Fruit fly (Drosophila melanogaster) whole organism, embryonic: ENCODE results near the gene Nepl21.
A peak's percentile ranks its signal among the peaks of the same experiment; 100 is the strongest.

Source experiments
- Atf-2 ChIP-seq: fragments of 200-800 bp; sonication (Bioruptor generic); optimal IDR thresholded peaks from 2 replicates; lab custom pipeline; 2016; ENCODE audit warnings: missing biosample characterization, missing genetic modification characterization
- Awh ChIP-seq: fragments of 200-800 bp; sonication (Bioruptor generic); IDR thresholded peaks from 2 replicates; pipeline ENCODE4, ENCODE4 v1.3.6; 2022; ENCODE audit warnings: missing biosample characterization, missing genetic modification characterization
- BtbVII ChIP-seq: fragments of 200-800 bp; sonication (Bioruptor generic); optimal IDR thresholded peaks from 3 replicates; lab custom pipeline; 2017; ENCODE audit warnings: missing biosample characterization, mild to moderate bottlenecking, missing genetic modification characterization
- CG10462 ChIP-seq: fragments of 200-800 bp; sonication (Bioruptor generic); optimal IDR thresholded peaks from 2 replicates; lab custom pipeline; 2016; ENCODE audit warnings: missing biosample characterization, missing genetic modification characterization
- CG12104 ChIP-seq: fragments of 200-800 bp; sonication (Bioruptor generic); optimal IDR thresholded peaks from 3 replicates; lab custom pipeline; 2016; ENCODE audit warnings: missing biosample characterization, missing genetic modification characterization
- CG12219 ChIP-seq: fragments of 200-800 bp; sonication (Bioruptor generic); optimal IDR thresholded peaks from 3 replicates; lab custom pipeline; 2018; ENCODE audit warnings: missing biosample characterization, mild to moderate bottlenecking, missing genetic modification characterization
- CG12942 ChIP-seq: fragments of 200-800 bp; sonication (Bioruptor generic); optimal IDR thresholded peaks from 3 replicates; lab custom pipeline; 2016; ENCODE audit warnings: missing biosample characterization, missing genetic modification characterization
- CG13624 ChIP-seq: fragments of 200-800 bp; sonication (Bioruptor generic); optimal IDR thresholded peaks from 2 replicates; lab custom pipeline; 2016; ENCODE audit warnings: missing biosample characterization, missing genetic modification characterization
- CG15011 ChIP-seq: fragments of 200-800 bp; sonication (Bioruptor generic); optimal IDR thresholded peaks from 3 replicates; lab custom pipeline; 2018; ENCODE audit warnings: missing biosample characterization, mild to moderate bottlenecking, missing genetic modification characterization
- CG15514 ChIP-seq: fragments of 200-800 bp; sonication (Bioruptor generic); optimal IDR thresholded peaks from 3 replicates; lab custom pipeline; 2017; ENCODE audit warnings: missing biosample characterization, missing genetic modification characterization, mild to moderate bottlenecking, moderate library complexity, missing genetic modification reagents
- CG16813 ChIP-seq: fragments of 200-800 bp; sonication (Bioruptor generic); IDR thresholded peaks from 3 replicates; pipeline ENCODE4 v1.3.6; 2022; ENCODE audit warnings: missing biosample characterization, missing genetic modification characterization; ENCODE audit not compliant: partially characterized antibody
- CG16815 ChIP-seq: fragments of 200-800 bp; sonication (Bioruptor generic); optimal IDR thresholded peaks from 3 replicates; lab custom pipeline; 2017; ENCODE audit warnings: missing biosample characterization, mild to moderate bottlenecking, missing genetic modification characterization
- CG18619 ChIP-seq: fragments of 200-800 bp; sonication (Bioruptor generic); optimal IDR thresholded peaks from 3 replicates; lab custom pipeline; 2017; ENCODE audit warnings: missing biosample characterization, mild to moderate bottlenecking, missing genetic modification characterization
- CG2712 ChIP-seq: fragments of 200-800 bp; optimal IDR thresholded peaks from 3 replicates; lab custom pipeline; 2019; ENCODE audit warnings: missing biosample characterization, mild to moderate bottlenecking, missing genetic modification characterization, moderate library complexity
- CG31441 ChIP-seq: fragments of 200-800 bp; sonication (Bioruptor generic); IDR thresholded peaks from 2 replicates; pipeline ENCODE4 v1.3.6; 2022; ENCODE audit warnings: missing biosample characterization, missing genetic modification characterization
- CG34376 ChIP-seq: fragments of 200-800 bp; sonication (Bioruptor generic); optimal IDR thresholded peaks from 2 replicates; lab custom pipeline; 2018; ENCODE audit warnings: missing biosample characterization, mild to moderate bottlenecking, missing genetic modification characterization
- CG4707 ChIP-seq: fragments of 200-800 bp; sonication (Bioruptor generic); optimal IDR thresholded peaks from 2 replicates; lab custom pipeline; 2018; ENCODE audit warnings: missing biosample characterization, mild to moderate bottlenecking, missing genetic modification characterization, moderate library complexity
- CG4730 ChIP-seq: fragments of 200-800 bp; sonication (Bioruptor generic); IDR thresholded peaks from 2 replicates; pipeline ENCODE4 v1.3.6; 2022; ENCODE audit warnings: missing biosample characterization, missing genetic modification characterization
- CG6254 ChIP-seq: fragments of 200-800 bp; sonication (Bioruptor generic); optimal IDR thresholded peaks from 3 replicates; lab custom pipeline; 2017; ENCODE audit warnings: mild to moderate bottlenecking, missing biosample characterization, missing genetic modification reagents, missing genetic modification characterization
- CG7271 ChIP-seq: fragments of 200-800 bp; sonication (Bioruptor generic); optimal IDR thresholded peaks from 2 replicates; lab custom pipeline; 2018; ENCODE audit warnings: missing biosample characterization, mild to moderate bottlenecking, missing genetic modification characterization, moderate library complexity
- CG7745 ChIP-seq: fragments of 200-800 bp; sonication (Bioruptor generic); optimal IDR thresholded peaks from 2 replicates; lab custom pipeline; 2018; ENCODE audit warnings: missing biosample characterization, mild to moderate bottlenecking, missing genetic modification characterization, moderate library complexity
- CG8089 ChIP-seq: fragments of 200-800 bp; sonication (Bioruptor generic); optimal IDR thresholded peaks from 3 replicates; lab custom pipeline; 2016; ENCODE audit warnings: missing biosample characterization, missing genetic modification characterization
- CG9215 ChIP-seq: fragments of 200-800 bp; sonication (Bioruptor generic); IDR thresholded peaks from 2 replicates; pipeline ENCODE4 v1.3.6; 2022; ENCODE audit warnings: missing biosample characterization, missing genetic modification characterization
- Deaf1 ChIP-seq: fragments of 200-800 bp; optimal IDR thresholded peaks from 3 replicates; lab custom pipeline; 2019; ENCODE audit warnings: missing biosample characterization, mild to moderate bottlenecking, missing genetic modification characterization, moderate library complexity
- Ets65A ChIP-seq: fragments of 200-800 bp; sonication (Bioruptor generic); peaks from one replicate; lab custom pipeline; 2016; ENCODE audit warnings: missing biosample characterization, missing genetic modification characterization
- GATAe ChIP-seq: fragments of 200-800 bp; sonication (Bioruptor generic); conservative IDR thresholded peaks from 2 replicates; pipeline ENCODE4 v1.3.6; 2022; ENCODE audit warnings: missing biosample characterization, missing genetic modification characterization
- HmgD ChIP-seq: fragments of 200-800 bp; sonication (Bioruptor generic); optimal IDR thresholded peaks from 3 replicates; lab custom pipeline; 2016; ENCODE audit warnings: missing biosample characterization, missing genetic modification characterization
- HmgZ ChIP-seq: fragments of 200-800 bp; sonication (Bioruptor generic); optimal IDR thresholded peaks from 2 replicates; lab custom pipeline; 2018; ENCODE audit warnings: missing biosample characterization, mild to moderate bottlenecking, missing genetic modification characterization
- Max ChIP-seq: fragments of 200-800 bp; sonication (Bioruptor generic); optimal IDR thresholded peaks from 2 replicates; lab custom pipeline; 2016; ENCODE audit warnings: missing biosample characterization, mild to moderate bottlenecking, missing genetic modification characterization
- Sry-δ ChIP-seq: fragments of 200-800 bp; sonication (Bioruptor generic); optimal IDR thresholded peaks from 2 replicates; lab custom pipeline; 2016; ENCODE audit warnings: missing biosample characterization, missing genetic modification characterization
- Trl ChIP-seq, 3 experiments: fragments of >200 bp in 2 of 3; fragments of 200-800 bp in 1 of 3; sonication (Bioruptor generic) in 1 of 3; optimal IDR thresholded peaks; 2 replicates in 1 of 3; 3 replicates in 2 of 3; lab custom pipeline; 2016 to 2017; ENCODE audit warnings: missing biosample characterization in 1 of 3, missing genetic modification characterization in 1 of 3
- YL-1 ChIP-seq: fragments of 200-800 bp; sonication (Bioruptor generic); optimal IDR thresholded peaks from 3 replicates; lab custom pipeline; 2017; ENCODE audit warnings: missing biosample characterization, mild to moderate bottlenecking, missing genetic modification characterization
- amos ChIP-seq: fragments of 200-800 bp; sonication (Bioruptor generic); IDR thresholded peaks from 2 replicates; pipeline ENCODE4 v1.3.6; 2022; ENCODE audit warnings: missing biosample characterization, missing genetic modification characterization; ENCODE audit not compliant: partially characterized antibody
- chinmo ChIP-seq: fragments of 200-800 bp; sonication (Bioruptor generic); IDR thresholded peaks from 4 replicates; pipeline ENCODE4 v1.3.6; 2022; ENCODE audit warnings: missing biosample characterization, missing genetic modification characterization; ENCODE audit not compliant: partially characterized antibody
- dan ChIP-seq: fragments of 200-800 bp; sonication (Bioruptor generic); IDR thresholded peaks from 2 replicates; pipeline ENCODE4 v1.3.6; 2022; ENCODE audit warnings: missing biosample characterization, missing genetic modification characterization
- dati ChIP-seq: fragments of 200-800 bp; sonication (Bioruptor generic); IDR thresholded peaks from 2 replicates; pipeline ENCODE4 v1.3.6; 2022; ENCODE audit warnings: missing biosample characterization, missing genetic modification characterization
- dysf ChIP-seq: fragments of 200-800 bp; sonication (Bioruptor generic); IDR thresholded peaks from 3 replicates; pipeline ENCODE4 v1.3.6; 2022; ENCODE audit warnings: missing biosample characterization, missing genetic modification characterization
- fd102C ChIP-seq: fragments of 200-800 bp; sonication (Bioruptor generic); optimal IDR thresholded peaks from 2 replicates; lab custom pipeline; 2018; ENCODE audit warnings: missing biosample characterization, mild to moderate bottlenecking, missing genetic modification characterization, moderate library complexity
- fru ChIP-seq: fragments of >200 bp; optimal IDR thresholded peaks from 2 replicates; lab custom pipeline; 2017
- gfzf ChIP-seq: fragments of 200-800 bp; sonication (Bioruptor generic); optimal IDR thresholded peaks from 2 replicates; lab custom pipeline; 2016; ENCODE audit warnings: missing biosample characterization, mild to moderate bottlenecking, missing genetic modification characterization, moderate library complexity
- grn ChIP-seq: fragments of 200-800 bp; sonication (Bioruptor generic); optimal IDR thresholded peaks from 3 replicates; lab custom pipeline; 2017; ENCODE audit warnings: missing biosample characterization, missing genetic modification characterization
- gro ChIP-seq: fragments of 200-800 bp; sonication (Bioruptor generic); optimal IDR thresholded peaks from 2 replicates; lab custom pipeline; 2016; ENCODE audit warnings: missing biosample characterization, missing genetic modification characterization
- gsb ChIP-seq: fragments of 200-800 bp; sonication (Bioruptor generic); IDR thresholded peaks from 2 replicates; pipeline ENCODE4 v1.3.6; 2022; ENCODE audit warnings: missing biosample characterization, missing genetic modification characterization
- knrl ChIP-seq: fragments of 200-800 bp; sonication (Bioruptor generic); IDR thresholded peaks from 3 replicates; pipeline ENCODE4 v1.3.6; 2022; ENCODE audit warnings: missing biosample characterization, missing genetic modification characterization; ENCODE audit not compliant: partially characterized antibody
- org-1 ChIP-seq: fragments of 200-800 bp; sonication (Bioruptor generic); optimal IDR thresholded peaks from 2 replicates; lab custom pipeline; 2017; ENCODE audit warnings: missing biosample characterization, missing genetic modification characterization
- otp ChIP-seq: fragments of 200-800 bp; sonication (Bioruptor generic); IDR thresholded peaks from 3 replicates; pipeline ENCODE4, ENCODE4 v1.3.6; 2022; ENCODE audit warnings: missing biosample characterization, missing genetic modification characterization
- p53 ChIP-seq: fragments of 200-800 bp; sonication (Bioruptor generic); optimal IDR thresholded peaks from 2 replicates; lab custom pipeline; 2016; ENCODE audit warnings: missing biosample characterization, missing genetic modification characterization
- ranshi ChIP-seq: fragments of 200-800 bp; sonication (Bioruptor generic); IDR thresholded peaks from 2 replicates; pipeline ENCODE4 v1.3.6; 2022; ENCODE audit warnings: missing biosample characterization, missing genetic modification characterization
- sens ChIP-seq: fragments of 200-800 bp; sonication (Bioruptor generic); peaks from one replicate; lab custom pipeline; 2016; ENCODE audit warnings: missing biosample characterization, missing genetic modification characterization
- ttk ChIP-seq: fragments of 200-800 bp; sonication (Bioruptor generic); IDR thresholded peaks from 2 replicates; pipeline ENCODE4 v2.1.2; 2022; ENCODE audit warnings: missing biosample characterization, missing genetic modification characterization
- vvl ChIP-seq: fragments of 200-800 bp; sonication (Bioruptor generic); IDR thresholded peaks from 2 replicates; pipeline ENCODE4 v1.3.6; 2022; ENCODE audit warnings: missing biosample characterization, missing genetic modification characterization

The Nepl21 gene

dm6 chr3R:28911758-28912157 is 28.3 kb downstream of the Nepl21 start (continued):
- TF ChIP-seq CG6254 (GFP tag; lab: Kevin White, UChicago) = peak; percentile 11
- TF ChIP-seq CG15011 (GFP tag; lab: Kevin White, UChicago) = peak; percentile 38
- peak; percentile 83 for TF ChIP-seq ttk (GFP tag; lab: Robert Waterston, UW)
- peak; percentile 8 for TF ChIP-seq HmgZ (tag; lab: Kevin White, UChicago)
- TF ChIP-seq CG15514 (GFP tag; lab: Kevin White, UChicago) = no peak
- TF ChIP-seq CG13624 (GFP tag; lab: Kevin White, UChicago) = peak; percentile 78
- TF ChIP-seq CG12942 = peak; percentile 67
- TF ChIP-seq CG12219 (GFP tag; lab: Kevin White, UChicago) = peak; percentile 70
- TF ChIP-seq Max (GFP tag; lab: Kevin White, UChicago) = peak; percentile 50
- TF ChIP-seq CG9215 (GFP tag; lab: Robert Waterston, UW) = peak; percentile 67
- TF ChIP-seq Deaf1 = peak; percentile 20
- peak; percentile 49 for TF ChIP-seq CG10462
- peak; percentile 88 for TF ChIP-seq dysf (GFP tag; lab: Robert Waterston, UW)
- no peak for TF ChIP-seq CG34376 (GFP tag; lab: Kevin White, UChicago)
- TF ChIP-seq GATAe (GFP tag; lab: Robert Waterston, UW) = no peak
- TF ChIP-seq HmgD (GFP tag; lab: Kevin White, UChicago) = no peak
- no peak for TF ChIP-seq CG7271
- TF ChIP-seq p53 (GFP tag; lab: Kevin White, UChicago) = no peak
- TF ChIP-seq Sry-δ = peak; percentile 33
- TF ChIP-seq CG18619 (GFP tag; lab: Kevin White, UChicago) = peak; percentile 56
- TF ChIP-seq sens (GFP tag; lab: Kevin White, UChicago) = peak; percentile 97
- peak; percentile 3 for TF ChIP-seq CG4707 (GFP tag; lab: Kevin White, UChicago)
- TF ChIP-seq vvl (GFP tag; lab: Robert Waterston, UW) = peak; percentile 91
- no peak for TF ChIP-seq CG12104
- TF ChIP-seq knrl = no peak
- TF ChIP-seq fd102C = no peak
- peak in 1 of 2 experiments; percentile 25 for TF ChIP-seq Trl (optimal IDR thresholded peaks at IDR 0.05; lab: Kevin White, UChicago)
- peak; percentile 59 for TF ChIP-seq Trl (GFP tag; optimal IDR thresholded peaks at IDR 0.05; lab: Kevin White, UChicago)
- TF ChIP-seq fru (lab: Kevin White, UChicago) = no peak
- no peak for TF ChIP-seq CG16813
- peak; percentile 48 for TF ChIP-seq CG16815 (GFP tag; lab: Kevin White, UChicago)
- TF ChIP-seq CG4730 (GFP tag; lab: Robert Waterston, UW) = peak; percentile 65
- peak; percentile 77 for TF ChIP-seq CG31441
- peak; percentile 96 for TF ChIP-seq Ets65A (GFP tag; lab: Kevin White, UChicago)
- TF ChIP-seq chinmo = no peak
- peak; percentile 72 for TF ChIP-seq Atf-2 (GFP tag; lab: Kevin White, UChicago)
- TF ChIP-seq CG7745 (tag; lab: Kevin White, UChicago) = no peak
- TF ChIP-seq grn (GFP tag; lab: Kevin White, UChicago) = no peak
- peak; percentile 62; the same call in 1 of the 2 replicates for TF ChIP-seq gsb (GFP tag; lab: Robert Waterston, UW)
- TF ChIP-seq CG2712 = peak; percentile 79
- TF ChIP-seq YL-1 (GFP tag; lab: Kevin White, UChicago) = no peak
- TF ChIP-seq otp (GFP tag; lab: Robert Waterston, UW) = peak; percentile 72; the same call in 1 of the 3 replicates
- peak; percentile 65 for TF ChIP-seq CG8089 (GFP tag; lab: Kevin White, UChicago)
- TF ChIP-seq gfzf = no peak
- no peak for TF ChIP-seq amos (GFP tag; lab: Robert Waterston, UW)
- no peak for TF ChIP-seq BtbVII (GFP tag; lab: Kevin White, UChicago)
- TF ChIP-seq org-1 = peak; percentile 61
- peak; percentile 61 for TF ChIP-seq gro
- peak; percentile 69 for TF ChIP-seq dati
- no peak for TF ChIP-seq dan (GFP tag; lab: Robert Waterston, UW)
- peak; percentile 78; the same call in 1 of the 2 replicates for TF ChIP-seq ranshi (GFP tag; lab: Robert Waterston, UW)
- peak; percentile 78; the same call in 1 of the 2 replicates for TF ChIP-seq Awh
